Fruit fly (Drosophila melanogaster) whole organism, wandering third instar larva: ENCODE results near the gene dlg1.

Experiments used
- Abd-B ChIP-seq: fragments of >200 bp; optimal IDR thresholded peaks from 2 replicates; lab custom pipeline; 2017; ENCODE audit warnings: missing biosample characterization, missing genetic modification characterization
- CG9705 ChIP-seq: fragments of 200-800 bp; sonication (Bioruptor generic); optimal IDR thresholded peaks from 2 replicates; lab custom pipeline; 2018; ENCODE audit warnings: missing biosample characterization, mild to moderate bottlenecking, missing genetic modification characterization
- CrebA ChIP-seq: fragments of 200-800 bp; sonication (Bioruptor generic); optimal IDR thresholded peaks from 2 replicates; lab custom pipeline; 2016; ENCODE audit warnings: missing biosample characterization, mild to moderate bottlenecking, missing genetic modification characterization, borderline replicate concordance
- GATAd ChIP-seq: sonication (Bioruptor generic); optimal IDR thresholded peaks from 2 replicates; lab custom pipeline; 2016; ENCODE audit warnings: missing biosample characterization, missing genetic modification characterization
- HLH106 ChIP-seq: fragments of 200-800 bp; optimal IDR thresholded peaks from 3 replicates; lab custom pipeline; 2019; ENCODE audit warnings: missing biosample characterization, mild to moderate bottlenecking, missing genetic modification characterization, moderate library complexity
- Hnf4 ChIP-seq: fragments of 200-800 bp; sonication (Bioruptor generic); optimal IDR thresholded peaks from 2 replicates; lab custom pipeline; 2016; ENCODE audit warnings: missing biosample characterization, mild to moderate bottlenecking, missing genetic modification characterization
- Hr78 ChIP-seq: fragments of >200 bp; optimal IDR thresholded peaks from 2 replicates; lab custom pipeline; 2017; ENCODE audit warnings: missing biosample characterization, missing genetic modification characterization
- Hr83 ChIP-seq: fragments of 200-300 bp; sonication (Bioruptor generic); optimal IDR thresholded peaks from 2 replicates; lab custom pipeline; 2016; ENCODE audit warnings: missing biosample characterization, mild to moderate bottlenecking, missing genetic modification characterization, moderate library complexity; ENCODE audit not compliant: poor library complexity, severe bottlenecking
- Jra ChIP-seq: sonication (Bioruptor generic); optimal IDR thresholded peaks from 2 replicates; lab custom pipeline; 2016; ENCODE audit warnings: missing biosample characterization, missing genetic modification characterization
- Mio ChIP-seq: sonication (Bioruptor generic); optimal IDR thresholded peaks from 2 replicates; lab custom pipeline; 2016; ENCODE audit warnings: missing biosample characterization, missing genetic modification characterization
- OdsH ChIP-seq: fragments of 200-800 bp; sonication (Bioruptor generic); optimal IDR thresholded peaks from 2 replicates; lab custom pipeline; 2016; ENCODE audit warnings: missing biosample characterization, mild to moderate bottlenecking, missing genetic modification characterization
- Rel ChIP-seq, 2 experiments: fragments of 200-800 bp; sonication (Bioruptor generic) in 1 of 2; optimal IDR thresholded peaks; 2 replicates in 1 of 2; 3 replicates in 1 of 2; lab custom pipeline; 2016 to 2019; ENCODE audit warnings: mild to moderate bottlenecking in 2 of 2, missing biosample characterization in 2 of 2, missing genetic modification characterization in 2 of 2, moderate library complexity in 1 of 2
- Sp1 ChIP-seq: fragments of 200-800 bp; sonication (Bioruptor generic); optimal IDR thresholded peaks from 3 replicates; lab custom pipeline; 2019; ENCODE audit warnings: missing biosample characterization, mild to moderate bottlenecking, missing genetic modification characterization, moderate library complexity
- Vsx2 ChIP-seq: fragments of 200-300, 225-300 bp; sonication (Bioruptor generic); optimal IDR thresholded peaks from 2 replicates; lab custom pipeline; 2018; ENCODE audit warnings: missing biosample characterization, missing genetic modification characterization; ENCODE audit not compliant: partially characterized antibody
- brk ChIP-seq: fragments of 200-800 bp; sonication (Bioruptor generic); optimal IDR thresholded peaks from 2 replicates; lab custom pipeline; 2016; ENCODE audit warnings: missing biosample characterization, mild to moderate bottlenecking, missing genetic modification characterization
- dl ChIP-seq, 2 experiments: fragments of 175-275, 200-275 bp in 1 of 2; fragments of 200-275 bp in 1 of 2; sonication (Bioruptor generic); optimal IDR thresholded peaks; lab custom pipeline; 2018; ENCODE audit warnings: mild to moderate bottlenecking in 2 of 2, missing biosample characterization in 2 of 2, missing genetic modification characterization in 2 of 2, moderate library complexity in 2 of 2; ENCODE audit not compliant: partially characterized antibody in 2 of 2, insufficient read depth in 1 of 2
- dmrt93B ChIP-seq: fragments of 200-800 bp; sonication (Bioruptor generic); optimal IDR thresholded peaks from 2 replicates; lab custom pipeline; 2018; ENCODE audit warnings: missing biosample characterization, mild to moderate bottlenecking, missing genetic modification characterization
- dsf ChIP-seq: sonication (Bioruptor generic); optimal IDR thresholded peaks from 2 replicates; lab custom pipeline; 2016; ENCODE audit warnings: missing biosample characterization, missing genetic modification characterization, borderline replicate concordance
- ey ChIP-seq: fragments of 200-800 bp; sonication (Bioruptor generic); optimal IDR thresholded peaks from 2 replicates; lab custom pipeline; 2016; ENCODE audit warnings: missing biosample characterization, missing genetic modification characterization
- foxo ChIP-seq, 2 experiments: fragments of 200-800 bp; sonication (Bioruptor generic); optimal IDR thresholded peaks; 2 replicates in 1 of 2; 3 replicates in 1 of 2; lab custom pipeline; 2016 to 2017; ENCODE audit warnings: missing biosample characterization in 2 of 2, missing genetic modification characterization in 2 of 2
- fru ChIP-seq: fragments of 200-800 bp; sonication (Bioruptor generic); optimal IDR thresholded peaks from 3 replicates; lab custom pipeline; 2016; ENCODE audit warnings: missing biosample characterization, mild to moderate bottlenecking, missing genetic modification characterization
- h ChIP-seq: fragments of 200-800 bp; sonication (Bioruptor generic); optimal IDR thresholded peaks from 3 replicates; lab custom pipeline; 2016; ENCODE audit warnings: missing biosample characterization, mild to moderate bottlenecking, missing genetic modification characterization
- jim ChIP-seq: fragments of 175-275, 200-325 bp; sonication (Bioruptor generic); optimal IDR thresholded peaks from 2 replicates; lab custom pipeline; 2016; ENCODE audit warnings: missing biosample characterization, mild to moderate bottlenecking, missing genetic modification characterization
- lola ChIP-seq: fragments of >200 bp; optimal IDR thresholded peaks from 2 replicates; lab custom pipeline; 2017; ENCODE audit warnings: missing biosample characterization, missing genetic modification characterization
- pan ChIP-seq: fragments of >200 bp; optimal IDR thresholded peaks from 2 replicates; lab custom pipeline; 2017
- psq ChIP-seq: fragments of 200-800 bp; sonication (Bioruptor generic); optimal IDR thresholded peaks from 3 replicates; lab custom pipeline; 2017; ENCODE audit warnings: missing biosample characterization, mild to moderate bottlenecking, missing genetic modification characterization, moderate library complexity
- rgr ChIP-seq: fragments of 200-800 bp; sonication (Bioruptor generic); optimal IDR thresholded peaks from 3 replicates; lab custom pipeline; 2016; ENCODE audit warnings: missing biosample characterization, mild to moderate bottlenecking, missing genetic modification characterization
- sv ChIP-seq: fragments of 200-800 bp; sonication (Bioruptor generic); optimal IDR thresholded peaks from 3 replicates; lab custom pipeline; 2016; ENCODE audit warnings: missing biosample characterization, missing genetic modification characterization
- tai ChIP-seq: sonication (Bioruptor generic); optimal IDR thresholded peaks from 2 replicates; lab custom pipeline; 2016; ENCODE audit warnings: missing biosample characterization, missing genetic modification characterization
- usp ChIP-seq: fragments of >200 bp; optimal IDR thresholded peaks from 2 replicates; lab custom pipeline; 2017; ENCODE audit warnings: missing biosample characterization, missing genetic modification characterization
- woc ChIP-seq: sonication (Bioruptor generic); optimal IDR thresholded peaks from 2 replicates; lab custom pipeline; 2016; ENCODE audit warnings: missing biosample characterization, mild to moderate bottlenecking, missing genetic modification characterization

Gene dlg1

dm6 chrX:11391364-11391915 is 22.0 kb downstream of the dlg1 start:
- TF ChIP-seq psq (no peak), Vsx2 (no peak), CrebA (GFP tag; lab: Kevin White, UChicago) (no peak), OdsH (GFP tag; lab: Kevin White, UChicago) (no peak), lola (GFP tag; lab: Kevin White, UChicago) (no peak), tai (GFP tag; lab: Kevin White, UChicago) (no peak), Hr78 (no peak), ey (GFP tag; lab: Kevin White, UChicago) (no peak), CG9705 (GFP tag; lab: Kevin White, UChicago) (no peak), fru (GFP tag; lab: Kevin White, UChicago) (no peak), dl (GFP tag; optimal IDR thresholded peaks at IDR 0.05; lab: Kevin White, UChicago; ENCODE audit: insufficient read depth in 1 of 2, partially characterized antibody in 2 of 2) (no peak), Hr83 (GFP tag; lab: Kevin White, UChicago) (no peak), pan (no peak), GATAd (GFP tag; lab: Kevin White, UChicago) (no peak)

dm6 chrX:11393003-11393620 is 23.6 kb downstream of the dlg1 start:
- TF ChIP-seq dmrt93B (no peak), Abd-B (GFP tag; lab: Kevin White, UChicago) (no peak), foxo (GFP tag; optimal IDR thresholded peaks at IDR 0.05; lab: Kevin White, UChicago) (peak in 1 of 2 experiments; percentile 10), sv (GFP tag; lab: Kevin White, UChicago) (no peak), Hnf4 (no peak)

dm6 chrX:11404247-11404646 is 34.8 kb downstream of the dlg1 start:
- TF ChIP-seq OdsH (GFP tag; lab: Kevin White, UChicago), result no peak
- TF ChIP-seq dmrt93B, result no peak
- no peak for TF ChIP-seq dsf
- no peak for TF ChIP-seq sv (GFP tag; lab: Kevin White, UChicago)
- TF ChIP-seq HLH106 (tag; lab: Kevin White, UChicago), result no peak
- no peak for TF ChIP-seq Rel (GFP tag; optimal IDR thresholded peaks at IDR 0.05; lab: Kevin White, UChicago)
- no peak for TF ChIP-seq Rel (tag; optimal IDR thresholded peaks at IDR 0.05; lab: Kevin White, UChicago)
- TF ChIP-seq CrebA (GFP tag; lab: Kevin White, UChicago), result no peak
- no peak for TF ChIP-seq jim
- no peak for TF ChIP-seq woc (GFP tag; lab: Kevin White, UChicago)
- TF ChIP-seq Vsx2, result no peak
- TF ChIP-seq pan, result no peak
- TF ChIP-seq CG9705 (GFP tag; lab: Kevin White, UChicago), result no peak
- no peak for TF ChIP-seq psq

dm6 chrX:11409647-11410046 is 40.2 kb downstream of the dlg1 start, which contains the start of gene CG15196:
Gene CG15196 (plus strand): TSS chrX:11409947.
- no peak for TF ChIP-seq Mio (GFP tag; lab: Kevin White, UChicago)
- TF ChIP-seq Jra (GFP tag; lab: Kevin White, UChicago), result no peak
- no peak for TF ChIP-seq GATAd (GFP tag; lab: Kevin White, UChicago)
- TF ChIP-seq Sp1, result no peak
- no peak for TF ChIP-seq lola (GFP tag; lab: Kevin White, UChicago)
- no peak for TF ChIP-seq usp (GFP tag; lab: Kevin White, UChicago)
- TF ChIP-seq psq, result no peak
- no peak for TF ChIP-seq h
- TF ChIP-seq dsf, result no peak
- no peak for TF ChIP-seq rgr (GFP tag; lab: Kevin White, UChicago)
- TF ChIP-seq pan, result no peak
- TF ChIP-seq ey (GFP tag; lab: Kevin White, UChicago), result no peak
- TF ChIP-seq fru (GFP tag; lab: Kevin White, UChicago), result no peak
- TF ChIP-seq Vsx2, result no peak
- TF ChIP-seq brk (GFP tag; lab: Kevin White, UChicago), result no peak
- TF ChIP-seq Abd-B (GFP tag; lab: Kevin White, UChicago), result no peak
- TF ChIP-seq OdsH (GFP tag; lab: Kevin White, UChicago), result no peak
